Fruit fly (Drosophila melanogaster): ENCODE measurements around the gene Edg78E.

Gene Edg78E

dm6 chr3L:21257731-21258130 lies 39.9 kb downstream of the Edg78E start, which contains the start of gene CG43218:
Gene CG43218, plus strand, starts transcription at chr3L:21258020.
- TF ChIP-seq CG17801 (GFP tag; optimal IDR thresholded peaks at IDR 0.05; ENCODE audit: partially characterized antibody): no peak

- TF ChIP-seq CG17801 (GFP tag; optimal IDR thresholded peaks at IDR 0.05; ENCODE audit: partially characterized antibody): no peak
Measured at dm6 chr3L:21256062-21257023, 41.3 kb downstream of the Edg78E start.

dm6 chr3L:21254524-21254972 lies 43.1 kb downstream of the Edg78E start:
- TF ChIP-seq CG17801 (GFP tag; optimal IDR thresholded peaks at IDR 0.05; ENCODE audit: partially characterized antibody): no peak

- TF ChIP-seq CG17801 (GFP tag; optimal IDR thresholded peaks at IDR 0.05; ENCODE audit: partially characterized antibody): no peak
Measured at dm6 chr3L:21253761-21254523, 43.7 kb downstream of the Edg78E start.

dm6 chr3L:21252932-21253760 lies 44.5 kb downstream of the Edg78E start:
- no peak for TF ChIP-seq CG17801 (GFP tag; optimal IDR thresholded peaks at IDR 0.05; ENCODE audit: partially characterized antibody)

dm6 chr3L:21252525-21252924 lies 45.1 kb downstream of the Edg78E start:
- TF ChIP-seq CG17801 (GFP tag; optimal IDR thresholded peaks at IDR 0.05; ENCODE audit: partially characterized antibody): no peak

dm6 chr3L:21251381-21251780 lies 46.2 kb downstream of the Edg78E start:
- no peak for TF ChIP-seq CG17801 (GFP tag; optimal IDR thresholded peaks at IDR 0.05; ENCODE audit: partially characterized antibody)
